Worm (Caenorhabditis elegans) whole organism, late embryonic: Measurements from ENCODE around the gene pqn-35.

Experiments used
- C08G9.2 ChIP-seq: sonication (generic microtip); optimal IDR thresholded peaks from 2 replicates; lab custom pipeline; 2016; ENCODE audit warnings: mild to moderate bottlenecking, missing genetic modification characterization, moderate library complexity, missing compliant biosample characterization
- C38D4.7 ChIP-seq: fragments of 200-800 bp; sonication (Bioruptor generic); optimal IDR thresholded peaks from 2 replicates; lab custom pipeline; 2018; ENCODE audit warnings: mild to moderate bottlenecking, missing genetic modification characterization, moderate library complexity, missing compliant biosample characterization
- K02D7.2 ChIP-seq: sonication (generic microtip); optimal IDR thresholded peaks from 2 replicates; lab custom pipeline; 2017; ENCODE audit warnings: mild to moderate bottlenecking, missing genetic modification characterization, missing compliant biosample characterization
- K09A11.1 ChIP-seq: sonication (generic microtip); optimal IDR thresholded peaks from 2 replicates; lab custom pipeline; 2017; ENCODE audit warnings: antibody characterized with exemption, mild to moderate bottlenecking, missing genetic modification characterization, missing compliant biosample characterization; ENCODE audit not compliant: insufficient read depth
- ahr-1 ChIP-seq: sonication (generic microtip); optimal IDR thresholded peaks from 2 replicates; lab custom pipeline; 2016; ENCODE audit warnings: missing genetic modification characterization, missing compliant biosample characterization
- ama-1 ChIP-seq: fragments of 150-350 bp; optimal IDR thresholded peaks from 2 replicates; lab custom pipeline; 2014
- ceh-19 ChIP-seq: fragments of 200-800 bp; sonication (Bioruptor generic); optimal IDR thresholded peaks from 2 replicates; lab custom pipeline; 2018; ENCODE audit warnings: mild to moderate bottlenecking, missing genetic modification characterization, missing compliant biosample characterization
- ceh-24 ChIP-seq: sonication (generic microtip); optimal IDR thresholded peaks from 2 replicates; lab custom pipeline; 2016; ENCODE audit warnings: mild to moderate bottlenecking, missing genetic modification characterization, missing compliant biosample characterization
- ceh-31 ChIP-seq: sonication (generic microtip); optimal IDR thresholded peaks from 2 replicates; lab custom pipeline; 2016; ENCODE audit warnings: missing genetic modification characterization, missing compliant biosample characterization
- ceh-45 ChIP-seq: fragments of 200-800 bp; sonication (Bioruptor generic); IDR thresholded peaks from 2 replicates; pipeline ENCODE4 v1.3.6; 2022; ENCODE audit warnings: missing genetic modification reagents, missing genetic modification characterization, missing compliant biosample characterization
- ceh-48 ChIP-seq: sonication (generic microtip); optimal IDR thresholded peaks from 2 replicates; lab custom pipeline; 2016; ENCODE audit warnings: missing genetic modification characterization, inconsistent platforms, missing compliant biosample characterization
- ceh-6 ChIP-seq: fragments of 200-800 bp; sonication (Bioruptor generic); optimal IDR thresholded peaks from 2 replicates; lab custom pipeline; 2018; ENCODE audit warnings: mild to moderate bottlenecking, missing genetic modification characterization, missing compliant biosample characterization
- che-1 ChIP-seq: sonication (generic microtip); optimal IDR thresholded peaks from 2 replicates; lab custom pipeline; 2016; ENCODE audit warnings: mild to moderate bottlenecking, missing genetic modification characterization, missing compliant biosample characterization
- elt-2 ChIP-seq: sonication (generic microtip); optimal IDR thresholded peaks from 2 replicates; lab custom pipeline; 2016; ENCODE audit warnings: missing genetic modification reagents, missing genetic modification characterization, missing compliant biosample characterization
- elt-4 ChIP-seq: sonication (generic microtip); optimal IDR thresholded peaks from 2 replicates; lab custom pipeline; 2016; ENCODE audit warnings: missing genetic modification characterization, missing compliant biosample characterization
- ets-4 ChIP-seq: sonication (generic microtip); optimal IDR thresholded peaks from 2 replicates; lab custom pipeline; 2016; ENCODE audit warnings: missing genetic modification characterization, missing compliant biosample characterization
- eyg-1 ChIP-seq: sonication (generic microtip); optimal IDR thresholded peaks from 2 replicates; lab custom pipeline; 2016; ENCODE audit warnings: missing genotype, missing genetic modification characterization, missing compliant biosample characterization
- fax-1 ChIP-seq: sonication (generic microtip); optimal IDR thresholded peaks from 2 replicates; lab custom pipeline; 2016; ENCODE audit warnings: missing genotype, missing genetic modification characterization, missing compliant biosample characterization
- fkh-10 ChIP-seq: fragments of 150-350 bp; optimal IDR thresholded peaks from 2 replicates; lab custom pipeline; 2014; ENCODE audit warnings: missing biosample characterization, missing genetic modification reagents, missing genetic modification characterization
- fkh-6 ChIP-seq: sonication (generic microtip); optimal IDR thresholded peaks from 2 replicates; lab custom pipeline; 2016; ENCODE audit warnings: missing genetic modification characterization, missing compliant biosample characterization
- gmeb-2 ChIP-seq: sonication (generic microtip); optimal IDR thresholded peaks from 2 replicates; lab custom pipeline; 2016; ENCODE audit warnings: missing genetic modification characterization, inconsistent platforms, missing compliant biosample characterization
- hlh-30 ChIP-seq: sonication (generic microtip); optimal IDR thresholded peaks from 2 replicates; lab custom pipeline; 2017; ENCODE audit warnings: antibody characterized with exemption, missing genetic modification characterization, missing compliant biosample characterization; ENCODE audit not compliant: insufficient read depth
- lin-11 ChIP-seq: fragments of 200-800 bp; sonication (Bioruptor generic); optimal IDR thresholded peaks from 2 replicates; lab custom pipeline; 2018; ENCODE audit warnings: mild to moderate bottlenecking, missing genetic modification characterization, missing compliant biosample characterization
- madf-2 ChIP-seq: sonication (generic microtip); optimal IDR thresholded peaks from 2 replicates; lab custom pipeline; 2017; ENCODE audit warnings: missing genetic modification characterization, missing compliant biosample characterization
- nhr-11 ChIP-seq: fragments of 150-350 bp; optimal IDR thresholded peaks from 2 replicates; lab custom pipeline; 2014; ENCODE audit warnings: missing biosample characterization, missing genetic modification characterization
- pag-3 ChIP-seq: sonication (generic microtip); optimal IDR thresholded peaks from 2 replicates; lab custom pipeline; 2016; ENCODE audit warnings: missing compliant biosample characterization, missing genetic modification characterization, borderline replicate concordance
- pat-9 ChIP-seq: fragments of 200-800 bp; sonication (Bioruptor generic); optimal IDR thresholded peaks from 2 replicates; lab custom pipeline; 2018; ENCODE audit warnings: mild to moderate bottlenecking, missing genetic modification characterization, moderate library complexity, missing compliant biosample characterization
- pax-1 ChIP-seq: fragments of 150-350 bp; optimal IDR thresholded peaks from 2 replicates; lab custom pipeline; 2014; ENCODE audit warnings: missing biosample characterization, missing genetic modification characterization
- pha-4 ChIP-seq: fragments of 150-350 bp; optimal IDR thresholded peaks from 2 replicates; lab custom pipeline; 2018; ENCODE audit warnings: missing biosample characterization, missing genetic modification reagents, missing genetic modification characterization
- pqm-1 ChIP-seq: sonication (generic microtip); optimal IDR thresholded peaks from 2 replicates; lab custom pipeline; 2016; ENCODE audit warnings: missing genetic modification characterization, missing compliant biosample characterization
- pros-1 ChIP-seq: fragments of 150-350 bp; optimal IDR thresholded peaks from 2 replicates; lab custom pipeline; 2014; ENCODE audit warnings: missing biosample characterization, missing genetic modification reagents, missing genetic modification characterization
- ref-2 ChIP-seq: sonication (generic microtip); optimal IDR thresholded peaks from 2 replicates; lab custom pipeline; 2016; ENCODE audit warnings: missing genetic modification characterization, missing compliant biosample characterization
- rnt-1 ChIP-seq: sonication (generic microtip); optimal IDR thresholded peaks from 2 replicates; lab custom pipeline; 2016; ENCODE audit warnings: missing genetic modification characterization, missing compliant biosample characterization
- sdc-2 ChIP-seq: sonication (generic microtip); optimal IDR thresholded peaks from 2 replicates; lab custom pipeline; 2016; ENCODE audit warnings: missing genotype, missing genetic modification characterization, missing compliant biosample characterization
- sox-2 ChIP-seq: fragments of 200-800 bp; sonication (Bioruptor generic); IDR thresholded peaks from 2 replicates; pipeline ENCODE4 v1.3.6; 2022; ENCODE audit warnings: missing genetic modification reagents, missing genetic modification characterization, missing compliant biosample characterization
- syd-9 ChIP-seq: sonication (generic microtip); optimal IDR thresholded peaks from 2 replicates; lab custom pipeline; 2016; ENCODE audit warnings: mild to moderate bottlenecking, missing genetic modification characterization, moderate library complexity, missing compliant biosample characterization
- tbx-7 ChIP-seq: sonication (generic microtip); optimal IDR thresholded peaks from 2 replicates; lab custom pipeline; 2016; ENCODE audit warnings: missing genotype, missing genetic modification characterization, missing compliant biosample characterization
- unc-3 ChIP-seq, 2 experiments: fragments of 200-800 bp in 1 of 2; sonication (Bioruptor generic) in 1 of 2; sonication (generic microtip) in 1 of 2; conservative IDR thresholded peaks in 1 of 2; optimal IDR thresholded peaks in 1 of 2; 2 replicates each; pipeline versions ENCODE4 v1.3.6 to Lab custom; 2016 to 2022; ENCODE audit warnings: missing compliant biosample characterization in 2 of 2, missing genetic modification characterization in 2 of 2, missing genetic modification reagents in 1 of 2
- unc-42 ChIP-seq: sonication (generic microtip); optimal IDR thresholded peaks from 2 replicates; lab custom pipeline; 2016; ENCODE audit warnings: missing genotype, missing genetic modification characterization, missing compliant biosample characterization
- ztf-16 ChIP-seq: sonication (generic microtip); optimal IDR thresholded peaks from 2 replicates; lab custom pipeline; 2017; ENCODE audit warnings: missing genetic modification characterization, missing compliant biosample characterization

The pqn-35 gene

DNA sequence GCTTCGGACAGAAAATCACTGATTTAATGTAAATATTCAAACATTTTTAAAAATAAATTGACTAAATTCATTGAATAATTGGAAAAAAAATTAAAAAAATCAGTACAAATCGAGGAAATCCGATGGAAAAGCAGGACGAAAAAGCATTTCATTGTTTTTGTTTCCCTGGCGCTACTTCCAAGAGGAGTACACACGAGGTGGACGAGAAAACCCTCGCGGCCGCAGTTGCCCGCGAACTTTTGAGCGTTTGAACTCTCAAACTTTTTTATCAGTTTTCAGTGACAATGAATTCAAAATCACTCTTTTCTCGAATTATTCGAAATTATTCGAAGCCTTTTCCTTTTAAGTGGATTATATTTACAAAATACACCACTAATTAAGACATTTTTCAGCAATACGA is 9.8 kb upstream of the pqn-35 start, which contains the start of gene F35D11.4 (continued):
- no peak for TF ChIP-seq ceh-19
- TF ChIP-seq hlh-30 = no peak
- TF ChIP-seq ahr-1 (tag; lab: Kevin White, UChicago) = peak; percentile 26
- TF ChIP-seq unc-42 = no peak
- no peak for TF ChIP-seq che-1 (tag; lab: Kevin White, UChicago)
- TF ChIP-seq sox-2 (GFP tag; lab: Robert Waterston, UW) = no peak
- peak; percentile 37 for TF ChIP-seq pqm-1
- no peak for TF ChIP-seq elt-4 (tag; lab: Kevin White, UChicago)
- TF ChIP-seq rnt-1 (tag; lab: Kevin White, UChicago) = peak; percentile 55
- no peak for TF ChIP-seq pat-9
- no peak for TF ChIP-seq ztf-16
- no peak for TF ChIP-seq C38D4.7 (GFP tag; lab: Kevin White, UChicago)
- TF ChIP-seq K02D7.2 (tag; lab: Kevin White, UChicago) = no peak
- no peak for TF ChIP-seq madf-2 (tag; lab: Kevin White, UChicago)
- TF ChIP-seq nhr-11 (tag; lab: Kevin White, UChicago) = no peak
- no peak for TF ChIP-seq fkh-10 (GFP tag; lab: Kevin White, UChicago)
- peak; percentile 22 for TF ChIP-seq fkh-6 (tag; lab: Kevin White, UChicago)
- TF ChIP-seq gmeb-2 (tag; lab: Kevin White, UChicago) = no peak
- no peak for TF ChIP-seq ceh-45
- TF ChIP-seq ets-4 (tag; lab: Kevin White, UChicago) = peak; percentile 88
- TF ChIP-seq ama-1 = no peak
- TF ChIP-seq pax-1 (tag; lab: Kevin White, UChicago) = no peak
- no peak for TF ChIP-seq ceh-6 (GFP tag; lab: Kevin White, UChicago)
- TF ChIP-seq sdc-2 (tag; lab: Kevin White, UChicago) = no peak
- no peak for TF ChIP-seq eyg-1 (tag; lab: Kevin White, UChicago)

DNA sequence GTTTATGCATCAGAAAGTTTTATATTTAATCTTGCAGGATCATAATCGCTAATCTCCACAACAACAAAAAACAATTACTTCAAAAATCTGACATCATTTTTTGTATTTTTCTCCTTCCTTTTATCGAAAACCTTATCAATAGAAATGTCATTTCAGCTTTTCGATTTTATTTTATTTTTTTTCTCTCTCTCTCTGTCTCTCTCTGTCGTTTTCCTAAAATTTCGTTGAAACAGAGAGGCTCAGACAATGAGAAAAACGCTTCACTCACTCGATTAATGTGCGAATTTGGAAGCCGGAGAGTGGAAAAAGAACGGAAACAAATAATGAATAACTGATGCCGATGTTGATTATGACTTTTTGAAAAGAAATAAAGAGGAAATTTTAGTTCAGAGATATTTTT is 8.6 kb upstream of the pqn-35 start:
- TF ChIP-seq ceh-48 (tag; lab: Kevin White, UChicago) (no peak), elt-2 (tag; lab: Kevin White, UChicago) (peak; percentile 6)

- TF ChIP-seq C08G9.2 (tag; lab: Kevin White, UChicago) = no peak
- no peak for TF ChIP-seq fkh-10 (GFP tag; lab: Kevin White, UChicago)
- no peak for TF ChIP-seq K09A11.1 (tag; lab: Kevin White, UChicago)
- TF ChIP-seq ceh-31 (tag; lab: Kevin White, UChicago) = no peak
- TF ChIP-seq lin-11 (tag; lab: Kevin White, UChicago) = no peak
- TF ChIP-seq syd-9 (tag; lab: Kevin White, UChicago) = no peak
- no peak for TF ChIP-seq elt-2 (tag; lab: Kevin White, UChicago)
- TF ChIP-seq ref-2 (tag; lab: Kevin White, UChicago) = no peak
- no peak for TF ChIP-seq tbx-7
- TF ChIP-seq elt-4 (tag; lab: Kevin White, UChicago) = no peak
- TF ChIP-seq pag-3 (tag; lab: Kevin White, UChicago) = no peak
- no peak for TF ChIP-seq ceh-24 (tag; lab: Kevin White, UChicago)
- no peak for TF ChIP-seq rnt-1 (tag; lab: Kevin White, UChicago)
- no peak for TF ChIP-seq unc-3 (GFP tag; conservative IDR thresholded peaks at IDR 0.05; lab: Robert Waterston, UW)
- TF ChIP-seq unc-3 (tag; optimal IDR thresholded peaks at IDR 0.05; lab: Kevin White, UChicago) = no peak
- no peak for TF ChIP-seq pros-1 (tag; lab: Kevin White, UChicago)
- TF ChIP-seq pha-4 = no peak
- TF ChIP-seq fax-1 (tag; lab: Kevin White, UChicago) = no peak
These were observed 8.1 kb upstream of the pqn-35 start for ce11 chrII:4604680-4605079.
